Fruit fly (Drosophila melanogaster): ENCODE measurements around the gene CG42238.

The CG42238 gene

DNA sequence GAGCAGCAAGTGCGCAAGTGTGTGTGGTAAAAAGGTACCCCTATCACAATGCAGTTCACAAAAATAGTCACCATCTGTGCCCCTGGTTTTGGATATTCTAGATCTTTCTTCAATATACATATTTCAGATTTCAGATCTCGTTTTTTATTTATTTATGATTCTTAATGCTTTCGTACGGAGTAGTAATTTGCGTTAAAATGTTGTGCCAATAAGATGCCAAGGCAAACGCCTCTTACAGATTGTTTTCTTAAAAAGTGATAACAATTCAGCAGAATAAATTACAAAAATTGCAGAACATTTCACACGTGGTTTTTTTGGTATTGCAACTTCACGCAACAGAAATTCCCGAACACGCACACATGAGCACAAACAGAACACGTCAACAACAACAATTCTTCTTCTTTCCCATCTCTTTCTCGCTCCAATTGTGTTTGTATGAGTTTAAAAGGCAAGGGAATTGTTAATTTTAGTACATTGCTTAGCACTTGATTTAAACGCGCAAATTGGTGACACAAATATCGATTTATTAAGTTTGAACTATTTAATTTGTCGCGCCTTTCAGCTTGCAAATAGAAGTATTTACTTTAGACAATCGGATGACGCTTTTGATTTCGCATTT is 133.8 kb downstream of the CG42238 start (continued):
- TF ChIP-seq psq (GFP tag; optimal IDR thresholded peaks at IDR 0.05) (no peak), run (tag; optimal IDR thresholded peaks at IDR 0.05) (peak; percentile 77), CG2199 (GFP tag; IDR thresholded peaks at IDR 0.05) (no peak), danr (GFP tag; IDR thresholded peaks at IDR 0.05) (no peak), CG13424 (tag; optimal IDR thresholded peaks at IDR 0.05) (peak; percentile 76), CG11695 (GFP tag; IDR thresholded peaks at IDR 0.05) (peak; percentile 58; the same call in 2 of the 3 replicates), CG3281 (GFP tag; optimal IDR thresholded peaks at IDR 0.05) (no peak), gem (tag; optimal IDR thresholded peaks at IDR 0.05) (peak; percentile 87), CG14965 (GFP tag; optimal IDR thresholded peaks at IDR 0.05; ENCODE audit: borderline replicate concordance) (no peak), lab (GFP tag; optimal IDR thresholded peaks at IDR 0.05) (peak; percentile 28), CG4282 (GFP tag; optimal IDR thresholded peaks at IDR 0.05) (no peak), ttk (GFP tag; IDR thresholded peaks at IDR 0.05) (peak; percentile 58), Lpt (GFP tag; optimal IDR thresholded peaks at IDR 0.05) (no peak), Bgb (GFP tag; IDR thresholded peaks at IDR 0.05; ENCODE audit: partially characterized antibody) (no peak), gsb-n (tag; optimal IDR thresholded peaks at IDR 0.05) (peak; percentile 66), toy (GFP tag; IDR thresholded peaks at IDR 0.05) (no peak), knrl (GFP tag; IDR thresholded peaks at IDR 0.05; ENCODE audit: partially characterized antibody) (no peak), Jarid2 (GFP tag; optimal IDR thresholded peaks at IDR 0.05) (no peak), CG10565 (GFP tag; optimal IDR thresholded peaks at IDR 0.05) (peak; percentile 6), Dfd (GFP tag; optimal IDR thresholded peaks at IDR 0.05) (no peak), CG6254 (GFP tag; optimal IDR thresholded peaks at IDR 0.05) (peak; percentile 56), CG1832 (GFP tag; optimal IDR thresholded peaks at IDR 0.05) (no peak), CkIIα-i1 (GFP tag; IDR thresholded peaks at IDR 0.05) (no peak), dmrt11E (tag; optimal IDR thresholded peaks at IDR 0.05) (peak; percentile 65), gce (GFP tag; IDR thresholded peaks at IDR 0.05) (no peak), ac (GFP tag; optimal IDR thresholded peaks at IDR 0.05) (peak; percentile 32), p53 (GFP tag; optimal IDR thresholded peaks at IDR 0.05) (peak; percentile 29), pfk (GFP tag; optimal IDR thresholded peaks at IDR 0.05) (no peak), CG34376 (GFP tag; optimal IDR thresholded peaks at IDR 0.05) (no peak), gcm2 (GFP tag; optimal IDR thresholded peaks at IDR 0.05) (peak; percentile 69), CG4730 (GFP tag; IDR thresholded peaks at IDR 0.05) (no peak), wdn (GFP tag; IDR thresholded peaks at IDR 0.05) (peak; percentile 65), z (GFP tag; IDR thresholded peaks at IDR 0.05) (no peak), ind (GFP tag; optimal IDR thresholded peaks at IDR 0.05) (no peak), Adf1 (GFP tag; IDR thresholded peaks at IDR 0.05) (0 out of 2 replicates have a peak, but pooled peaks have one; percentile 8), crol (GFP tag; IDR thresholded peaks at IDR 0.05) (no peak), lola (GFP tag; optimal IDR thresholded peaks at IDR 0.05) (peak in 1 of 3 experiments; percentile 44), ab (GFP tag; optimal IDR thresholded peaks at IDR 0.05) (no peak), CG30403 (GFP tag; optimal IDR thresholded peaks at IDR 0.05) (peak; percentile 61), CG6765 (GFP tag; optimal IDR thresholded peaks at IDR 0.05) (no peak), cas (GFP tag; IDR thresholded peaks at IDR 0.05) (no peak), CG9727 (GFP tag; optimal IDR thresholded peaks at IDR 0.05) (peak; percentile 75), CG14860 (GFP tag; IDR thresholded peaks at IDR 0.05; ENCODE audit: partially characterized antibody) (no peak), CG13894 (tag; optimal IDR thresholded peaks at IDR 0.05) (no peak), MTF-1 (GFP tag; optimal IDR thresholded peaks at IDR 0.05; ENCODE audit: borderline replicate concordance) (no peak), sim (GFP tag; IDR thresholded peaks at IDR 0.05) (peak; percentile 59; the same call in 1 of the 2 replicates), emc (GFP tag; optimal IDR thresholded peaks at IDR 0.05) (no peak), sd (tag; optimal IDR thresholded peaks at IDR 0.05) (no peak), CG18476 (GFP tag; optimal IDR thresholded peaks at IDR 0.05) (no peak), mld (GFP tag; IDR thresholded peaks at IDR 0.05; ENCODE audit: partially characterized antibody) (no peak)
